Worm (Caenorhabditis elegans) whole organism, L4 larva: ENCODE data around the gene Y41C4A.22.

Experiments
- D1046.2 ChIP-seq: fragments of 200-800 bp; sonication (Bioruptor generic); IDR thresholded peaks from 2 replicates; pipeline ENCODE4 v1.3.6; 2022; ENCODE audit warnings: missing genetic modification characterization, missing compliant biosample characterization
- T26A8.4 ChIP-seq: fragments of 200-800 bp; sonication (Bioruptor generic); IDR thresholded peaks from 2 replicates; pipeline ENCODE4 v1.3.6; 2022; ENCODE audit warnings: missing genetic modification characterization, missing compliant biosample characterization
- ZK546.5 ChIP-seq, 2 experiments: sonication (generic microtip); optimal IDR thresholded peaks; 2 replicates each; lab custom pipeline; 2017; ENCODE audit warnings: missing biosample characterization in 2 of 2, missing genetic modification characterization in 2 of 2
- aha-1 ChIP-seq: fragments of 150-350 bp; peaks from one replicate; lab custom pipeline; 2014; ENCODE audit warnings: missing biosample characterization, missing genetic modification characterization
- aly-2 ChIP-seq: sonication (generic microtip); optimal IDR thresholded peaks from 2 replicates; lab custom pipeline; 2018; ENCODE audit warnings: missing biosample characterization, missing genetic modification characterization
- ceh-82 ChIP-seq: sonication (generic microtip); optimal IDR thresholded peaks from 2 replicates; lab custom pipeline; 2017; ENCODE audit warnings: missing biosample characterization, missing genetic modification characterization
- ces-1 ChIP-seq: fragments of 150-350 bp; sonication (generic microtip); optimal IDR thresholded peaks from 4 replicates; lab custom pipeline; 2014; ENCODE audit warnings: missing biosample characterization, missing genetic modification reagents, missing genetic modification characterization
- daf-8 ChIP-seq: fragments of 200-800 bp; sonication (Bioruptor generic); IDR thresholded peaks from 2 replicates; pipeline ENCODE4 v1.3.6; 2022; ENCODE audit warnings: missing genetic modification characterization, missing compliant biosample characterization
- jun-1 ChIP-seq: fragments of 150-350 bp; optimal IDR thresholded peaks from 2 replicates; lab custom pipeline; 2014; ENCODE audit warnings: missing biosample characterization, missing genetic modification reagents, missing genetic modification characterization
- lin-29 ChIP-seq: fragments of 200-800 bp; sonication (Bioruptor generic); IDR thresholded peaks from 2 replicates; pipeline ENCODE4 v1.3.6; 2022; ENCODE audit warnings: missing genetic modification reagents, missing genetic modification characterization, missing compliant biosample characterization
- nhr-237 ChIP-seq: sonication (generic microtip); optimal IDR thresholded peaks from 2 replicates; lab custom pipeline; 2017; ENCODE audit warnings: missing biosample characterization, missing genetic modification characterization
- spr-3 ChIP-seq: fragments of 200-800 bp; sonication (Bioruptor generic); optimal IDR thresholded peaks from 2 replicates; lab custom pipeline; 2018; ENCODE audit warnings: mild to moderate bottlenecking, missing genetic modification characterization, missing compliant biosample characterization
- unc-62 ChIP-seq, 3 experiments: fragments of 150-350 bp in 1 of 3; sonication (generic microtip); optimal IDR thresholded peaks in 2 of 3; peaks in 1 of 3; 1 replicate in 1 of 3; 2 replicates in 2 of 3; lab custom pipeline; 2014 to 2017; ENCODE audit warnings: missing biosample characterization in 3 of 3, missing genetic modification characterization in 3 of 3, missing genetic modification reagents in 3 of 3, missing genotype in 1 of 3
- ztf-11 ChIP-seq: fragments of 150-350 bp; optimal IDR thresholded peaks from 2 replicates; lab custom pipeline; 2014; ENCODE audit warnings: missing biosample characterization, missing genetic modification characterization

ce11 chrIII:11731491-11731890 is 36.4 kb downstream of the Y41C4A.22 start:
- TF ChIP-seq daf-8 (GFP tag; lab: Robert Waterston, UW), result no peak
- no peak for TF ChIP-seq spr-3 (GFP tag; lab: Kevin White, UChicago)
- TF ChIP-seq ceh-82 (tag; lab: Kevin White, UChicago), result no peak
- TF ChIP-seq nhr-237 (tag; lab: Kevin White, UChicago), result no peak
- TF ChIP-seq ztf-11, result no peak
- TF ChIP-seq jun-1 (tag; lab: Kevin White, UChicago), result no peak
- TF ChIP-seq T26A8.4 (GFP tag; lab: Robert Waterston, UW), result no peak
- TF ChIP-seq D1046.2, result no peak
- TF ChIP-seq aha-1 (tag; lab: Kevin White, UChicago), result no peak
- no peak for TF ChIP-seq unc-62 (GFP tag; optimal IDR thresholded peaks at IDR 0.05 in 1 of 2; lab: Kevin White, UChicago)
- no peak for TF ChIP-seq unc-62 (tag; optimal IDR thresholded peaks at IDR 0.05; lab: Kevin White, UChicago)
- TF ChIP-seq lin-29 (GFP tag; lab: Robert Waterston, UW), result no peak
- no peak for TF ChIP-seq aly-2 (tag; lab: Kevin White, UChicago)
- TF ChIP-seq ces-1 (GFP tag; lab: Kevin White, UChicago), result no peak
- TF ChIP-seq ZK546.5 (tag; optimal IDR thresholded peaks at IDR 0.05; lab: Kevin White, UChicago), result no peak
